Fruit fly (Drosophila melanogaster) whole organism, embryonic: ENCODE measurements around the gene CG33262.
A peak's percentile ranks its signal among the peaks of the same experiment; 100 is the strongest.

Experiments used
- Atf3 ChIP-seq: fragments of 200-800 bp; sonication (Bioruptor generic); optimal IDR thresholded peaks from 3 replicates; lab custom pipeline; 2016; ENCODE audit warnings: missing biosample characterization, missing genetic modification characterization
- Awh ChIP-seq: fragments of 200-800 bp; sonication (Bioruptor generic); IDR thresholded peaks from 2 replicates; pipeline ENCODE4, ENCODE4 v1.3.6; 2022; ENCODE audit warnings: missing biosample characterization, missing genetic modification characterization
- Bteb2 ChIP-seq: fragments of 200-800 bp; sonication (Bioruptor generic); optimal IDR thresholded peaks from 2 replicates; lab custom pipeline; 2016; ENCODE audit warnings: missing biosample characterization, missing genetic modification characterization
- CG10979 ChIP-seq: fragments of 200-800 bp; sonication (Bioruptor generic); optimal IDR thresholded peaks from 2 replicates; lab custom pipeline; 2018; ENCODE audit warnings: missing biosample characterization, mild to moderate bottlenecking, missing genetic modification characterization, moderate library complexity
- CG13894 ChIP-seq: fragments of 200-800 bp; sonication (Bioruptor generic); optimal IDR thresholded peaks from 3 replicates; lab custom pipeline; 2018; ENCODE audit warnings: missing biosample characterization, mild to moderate bottlenecking, missing genetic modification characterization, moderate library complexity
- CG16815 ChIP-seq: fragments of 200-800 bp; sonication (Bioruptor generic); optimal IDR thresholded peaks from 3 replicates; lab custom pipeline; 2017; ENCODE audit warnings: missing biosample characterization, mild to moderate bottlenecking, missing genetic modification characterization
- CG17328 ChIP-seq: fragments of 200-800 bp; sonication (Bioruptor generic); IDR thresholded peaks from 2 replicates; pipeline ENCODE4 v1.3.6; 2022; ENCODE audit warnings: missing biosample characterization, missing genetic modification characterization
- CG17829 ChIP-seq: fragments of 200-800 bp; optimal IDR thresholded peaks from 2 replicates; lab custom pipeline; 2019; ENCODE audit warnings: missing biosample characterization, mild to moderate bottlenecking, missing genetic modification characterization, moderate library complexity
- CG2199 ChIP-seq: fragments of 200-800 bp; sonication (Bioruptor generic); IDR thresholded peaks from 3 replicates; pipeline ENCODE4 v1.3.6; 2022; ENCODE audit warnings: missing biosample characterization, missing genetic modification characterization
- CG33213 ChIP-seq: fragments of 200-800 bp; sonication (Bioruptor generic); optimal IDR thresholded peaks from 3 replicates; lab custom pipeline; 2016; ENCODE audit warnings: missing biosample characterization, missing genetic modification characterization
- CG3838 ChIP-seq: fragments of 200-800 bp; sonication (Bioruptor generic); optimal IDR thresholded peaks from 3 replicates; lab custom pipeline; 2016; ENCODE audit warnings: missing biosample characterization, missing genetic modification characterization
- CG4424 ChIP-seq: fragments of 200-800 bp; sonication (Bioruptor generic); optimal IDR thresholded peaks from 3 replicates; lab custom pipeline; 2016; ENCODE audit warnings: missing biosample characterization, missing genetic modification characterization
- CG5245 ChIP-seq: fragments of 200-800 bp; sonication (Bioruptor generic); optimal IDR thresholded peaks from 3 replicates; lab custom pipeline; 2016; ENCODE audit warnings: missing biosample characterization, missing genetic modification characterization
- CG6791 ChIP-seq: fragments of 200-800 bp; sonication (Bioruptor generic); IDR thresholded peaks from 3 replicates; pipeline ENCODE4 v1.3.6; 2022; ENCODE audit warnings: missing biosample characterization, missing genetic modification characterization; ENCODE audit not compliant: partially characterized antibody
- CG7745 ChIP-seq: fragments of 200-800 bp; sonication (Bioruptor generic); optimal IDR thresholded peaks from 2 replicates; lab custom pipeline; 2018; ENCODE audit warnings: missing biosample characterization, mild to moderate bottlenecking, missing genetic modification characterization, moderate library complexity
- CkIIα-i1 ChIP-seq: fragments of 200-800 bp; sonication (Bioruptor generic); IDR thresholded peaks from 2 replicates; pipeline ENCODE4 v1.3.6; 2022; ENCODE audit warnings: missing biosample characterization, missing genetic modification characterization
- D ChIP-seq, 2 experiments: fragments of 200-800 bp in 1 of 2; fragments of >200 bp in 1 of 2; sonication (Bioruptor generic) in 1 of 2; optimal IDR thresholded peaks; 2 replicates in 1 of 2; 3 replicates in 1 of 2; lab custom pipeline; 2017; ENCODE audit warnings: mild to moderate bottlenecking in 1 of 2, missing biosample characterization in 1 of 2, missing genetic modification characterization in 1 of 2, missing genetic modification reagents in 1 of 2
- Deaf1 ChIP-seq: fragments of 200-800 bp; optimal IDR thresholded peaks from 3 replicates; lab custom pipeline; 2019; ENCODE audit warnings: missing biosample characterization, mild to moderate bottlenecking, missing genetic modification characterization, moderate library complexity
- Dek ChIP-seq: fragments of 200-800 bp; sonication (Bioruptor generic); optimal IDR thresholded peaks from 3 replicates; lab custom pipeline; 2019; ENCODE audit warnings: missing biosample characterization, mild to moderate bottlenecking, missing genetic modification characterization, moderate library complexity
- Gsc ChIP-seq: fragments of 200-800 bp; sonication (Bioruptor generic); IDR thresholded peaks from 2 replicates; pipeline ENCODE4 v1.3.6; 2022; ENCODE audit warnings: missing biosample characterization, missing genetic modification characterization
- Hr51 ChIP-seq, 2 experiments: fragments of 200-800 bp; sonication (Bioruptor generic); optimal IDR thresholded peaks; 2 replicates in 1 of 2; 3 replicates in 1 of 2; lab custom pipeline; 2016 to 2018; ENCODE audit warnings: missing biosample characterization in 2 of 2, missing genetic modification characterization in 2 of 2, mild to moderate bottlenecking in 1 of 2, moderate library complexity in 1 of 2
- Kr ChIP-seq: fragments of 200-800 bp; sonication (Bioruptor generic); optimal IDR thresholded peaks from 2 replicates; lab custom pipeline; 2017; ENCODE audit warnings: missing biosample characterization, mild to moderate bottlenecking, missing genetic modification characterization
- Med ChIP-seq: fragments of 200-800 bp; sonication (Bioruptor generic); peaks from one replicate; lab custom pipeline; 2016; ENCODE audit warnings: missing biosample characterization, missing genetic modification characterization, mild to moderate bottlenecking, inconsistent platforms, moderate library complexity
- Oaz ChIP-seq: fragments of 200-800 bp; sonication (Bioruptor generic); IDR thresholded peaks from 2 replicates; pipeline ENCODE4 v1.3.6; 2022; ENCODE audit warnings: missing biosample characterization, missing genetic modification characterization
- Stat92E ChIP-seq, 3 experiments: fragments of >200 bp in 2 of 3; fragments of 200-800 bp in 1 of 3; sonication (Bioruptor generic) in 1 of 3; optimal IDR thresholded peaks; 2 replicates each; lab custom pipeline; 2017 to 2019; ENCODE audit warnings: missing biosample characterization in 3 of 3, missing genetic modification characterization in 3 of 3, mild to moderate bottlenecking in 1 of 3, moderate library complexity in 1 of 3
- cad ChIP-seq: fragments of >200 bp; optimal IDR thresholded peaks from 2 replicates; lab custom pipeline; 2017; ENCODE audit warnings: missing biosample characterization, missing genetic modification characterization
- caup ChIP-seq: fragments of 200-800 bp; sonication (Bioruptor generic); optimal IDR thresholded peaks from 3 replicates; lab custom pipeline; 2017; ENCODE audit warnings: missing biosample characterization, mild to moderate bottlenecking, missing genetic modification characterization, moderate library complexity; ENCODE audit not compliant: severe bottlenecking
- chinmo ChIP-seq: fragments of 200-800 bp; sonication (Bioruptor generic); IDR thresholded peaks from 4 replicates; pipeline ENCODE4 v1.3.6; 2022; ENCODE audit warnings: missing biosample characterization, missing genetic modification characterization; ENCODE audit not compliant: partially characterized antibody
- dmrt11E ChIP-seq: fragments of 200-800 bp; sonication (Bioruptor generic); optimal IDR thresholded peaks from 3 replicates; lab custom pipeline; 2018; ENCODE audit warnings: missing biosample characterization, mild to moderate bottlenecking, missing genetic modification characterization, moderate library complexity
- eve ChIP-seq, 2 experiments: fragments of >200 bp; optimal IDR thresholded peaks; 2 replicates each; lab custom pipeline; 2017; ENCODE audit warnings: missing biosample characterization in 2 of 2, missing genetic modification characterization in 2 of 2
- grau ChIP-seq: fragments of 200-800 bp; optimal IDR thresholded peaks from 3 replicates; lab custom pipeline; 2019; ENCODE audit warnings: missing biosample characterization, mild to moderate bottlenecking, missing genetic modification characterization, moderate library complexity
- grn ChIP-seq: fragments of 200-800 bp; sonication (Bioruptor generic); optimal IDR thresholded peaks from 3 replicates; lab custom pipeline; 2017; ENCODE audit warnings: missing biosample characterization, missing genetic modification characterization
- gsb-n ChIP-seq: fragments of 200-800 bp; sonication (Bioruptor generic); optimal IDR thresholded peaks from 3 replicates; lab custom pipeline; 2018; ENCODE audit warnings: missing biosample characterization, mild to moderate bottlenecking, missing genetic modification characterization
- ken ChIP-seq: fragments of 200-800 bp; sonication (Bioruptor generic); IDR thresholded peaks from 3 replicates; pipeline ENCODE4 v1.3.6; 2022; ENCODE audit warnings: missing biosample characterization, missing genetic modification characterization
- kni ChIP-seq: fragments of 200-800 bp; sonication (Bioruptor generic); optimal IDR thresholded peaks from 3 replicates; lab custom pipeline; 2017; ENCODE audit warnings: mild to moderate bottlenecking, missing biosample characterization, missing genetic modification reagents, missing genetic modification characterization
- nau ChIP-seq: fragments of 200-800 bp; sonication (Bioruptor generic); optimal IDR thresholded peaks from 3 replicates; lab custom pipeline; 2017; ENCODE audit warnings: missing biosample characterization, mild to moderate bottlenecking, missing genetic modification characterization, missing genetic modification reagents
- oc ChIP-seq: fragments of 200-800 bp; sonication (Bioruptor generic); optimal IDR thresholded peaks from 2 replicates; lab custom pipeline; 2018; ENCODE audit warnings: missing biosample characterization, mild to moderate bottlenecking, missing genetic modification characterization, moderate library complexity
- odd ChIP-seq: fragments of 200-800 bp; sonication (Bioruptor generic); optimal IDR thresholded peaks from 2 replicates; lab custom pipeline; 2017; ENCODE audit warnings: missing biosample characterization, mild to moderate bottlenecking, missing genetic modification characterization
- prd ChIP-seq, 3 experiments: fragments of >200 bp in 2 of 3; fragments of 200-800 bp in 1 of 3; sonication (Bioruptor generic) in 1 of 3; optimal IDR thresholded peaks in 2 of 3; IDR thresholded peaks in 1 of 3; 2 replicates in 2 of 3; 3 replicates in 1 of 3; pipeline versions ENCODE4 v1.3.6 to Lab custom; 2017 to 2022; ENCODE audit warnings: missing biosample characterization in 1 of 3, missing genetic modification characterization in 1 of 3
- pros ChIP-seq: fragments of 200-800 bp; sonication (Bioruptor generic); optimal IDR thresholded peaks from 3 replicates; lab custom pipeline; 2019; ENCODE audit warnings: missing biosample characterization, mild to moderate bottlenecking, missing genetic modification characterization, moderate library complexity
- sens ChIP-seq: fragments of 200-800 bp; sonication (Bioruptor generic); peaks from one replicate; lab custom pipeline; 2016; ENCODE audit warnings: missing biosample characterization, missing genetic modification characterization
- slou ChIP-seq: fragments of 200-800 bp; sonication (Bioruptor generic); optimal IDR thresholded peaks from 3 replicates; lab custom pipeline; 2016; ENCODE audit warnings: missing biosample characterization, missing genetic modification characterization
- sr ChIP-seq: fragments of 200-800 bp; sonication (Bioruptor generic); IDR thresholded peaks from 3 replicates; pipeline ENCODE4 v1.3.6; 2022; ENCODE audit warnings: missing biosample characterization, missing genetic modification characterization
- twi ChIP-seq: fragments of 200-800 bp; optimal IDR thresholded peaks from 2 replicates; lab custom pipeline; 2019; ENCODE audit warnings: missing biosample characterization, mild to moderate bottlenecking, missing genetic modification characterization, moderate library complexity
- vfl ChIP-seq: fragments of 200-800 bp; sonication (Bioruptor generic); optimal IDR thresholded peaks from 2 replicates; lab custom pipeline; 2016; ENCODE audit warnings: missing biosample characterization, missing genetic modification characterization
- vvl ChIP-seq: fragments of 200-800 bp; sonication (Bioruptor generic); IDR thresholded peaks from 2 replicates; pipeline ENCODE4 v1.3.6; 2022; ENCODE audit warnings: missing biosample characterization, missing genetic modification characterization
- zen ChIP-seq: fragments of 200-800 bp; sonication (Bioruptor generic); optimal IDR thresholded peaks from 3 replicates; lab custom pipeline; 2018; ENCODE audit warnings: missing biosample characterization, mild to moderate bottlenecking, missing genetic modification characterization, moderate library complexity

CG33262 gene

DNA sequence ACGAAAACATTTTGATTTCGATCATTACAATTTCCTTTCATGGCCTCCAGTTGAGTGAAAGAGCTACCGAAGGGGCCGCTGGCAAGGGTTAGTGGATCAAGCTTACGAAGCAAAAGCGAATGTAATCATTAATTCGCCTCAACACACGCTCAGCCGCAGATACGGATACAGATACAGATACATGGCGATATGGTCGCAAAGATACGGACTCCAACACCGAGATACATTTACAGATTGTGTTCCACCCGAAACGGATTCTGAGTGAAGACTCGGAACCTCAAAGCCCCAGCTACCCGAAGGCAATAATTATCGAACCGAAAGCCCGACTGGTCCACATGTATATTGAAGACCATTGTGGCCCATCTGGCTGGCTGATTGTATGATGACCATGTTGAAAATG, 17.1 kb upstream of the CG33262 start:
- TF ChIP-seq CG5245 (no peak), CG13894 (tag; lab: Kevin White, UChicago) (peak; percentile 25), CG33213 (GFP tag; lab: Kevin White, UChicago) (no peak), Hr51 (GFP tag; optimal IDR thresholded peaks at IDR 0.05; lab: Kevin White, UChicago) (no peak), slou (GFP tag; lab: Kevin White, UChicago) (no peak), CG10979 (no peak), Deaf1 (peak; percentile 30), CG2199 (no peak), grau (tag; lab: Kevin White, UChicago) (no peak), Awh (GFP tag; lab: Robert Waterston, UW) (peak; percentile 34; the same call in 1 of the 2 replicates), Atf3 (GFP tag; lab: Kevin White, UChicago) (no peak), grn (GFP tag; lab: Kevin White, UChicago) (peak; percentile 64)

dm6 chr3L:13120146-13120545, 15.9 kb upstream of the CG33262 start:
- TF ChIP-seq CG3838 (GFP tag; lab: Kevin White, UChicago) (no peak), pros (GFP tag; lab: Kevin White, UChicago) (peak; percentile 35), CG17829 (tag; lab: Kevin White, UChicago) (peak; percentile 6), zen (tag; lab: Kevin White, UChicago) (peak; percentile 97), vvl (GFP tag; lab: Robert Waterston, UW) (no peak), nau (GFP tag; lab: Kevin White, UChicago) (no peak), CG4424 (no peak), CG6791 (GFP tag; lab: Robert Waterston, UW) (0 out of 3 replicates have a peak, but pooled peaks have one; percentile 41), sens (GFP tag; lab: Kevin White, UChicago) (peak; percentile 56), eve (GFP tag; optimal IDR thresholded peaks at IDR 0.05; lab: Kevin White, UChicago) (peak in 1 of 2 experiments; percentile 28), D (optimal IDR thresholded peaks at IDR 0.05; lab: Kevin White, UChicago) (peak; percentile 99), D (GFP tag; optimal IDR thresholded peaks at IDR 0.05; lab: Kevin White, UChicago) (peak; percentile 57), Bteb2 (no peak), oc (tag; lab: Kevin White, UChicago) (peak; percentile 0), twi (tag; lab: Kevin White, UChicago) (peak; percentile 82), ken (no peak), caup (GFP tag; lab: Kevin White, UChicago) (no peak), dmrt11E (tag; lab: Kevin White, UChicago) (no peak), kni (peak; percentile 61), Gsc (GFP tag; lab: Robert Waterston, UW) (no peak), CG16815 (GFP tag; lab: Kevin White, UChicago) (no peak), CG7745 (tag; lab: Kevin White, UChicago) (peak; percentile 13), Kr (GFP tag; lab: Kevin White, UChicago) (no peak), CG17328 (no peak), chinmo (GFP tag; lab: Robert Waterston, UW) (no peak), Stat92E (GFP tag; optimal IDR thresholded peaks at IDR 0.05; lab: Kevin White, UChicago) (peak in 1 of 3 experiments; percentile 38), CkIIα-i1 (GFP tag; lab: Robert Waterston, UW) (no peak), sr (no peak), Dek (tag; lab: Kevin White, UChicago) (no peak), Oaz (GFP tag; lab: Robert Waterston, UW) (no peak), cad (GFP tag; lab: Kevin White, UChicago) (peak; percentile 56), odd (GFP tag; lab: Kevin White, UChicago) (no peak), Med (GFP tag; lab: Kevin White, UChicago) (peak; percentile 3), prd (optimal IDR thresholded peaks at IDR 0.05; lab: Kevin White, UChicago) (no peak), prd (GFP tag; IDR thresholded peaks at IDR 0.05; lab: Robert Waterston, UW) (peak; percentile 44; the same call in 1 of the 3 replicates), vfl (GFP tag; lab: Kevin White, UChicago) (no peak), gsb-n (peak; percentile 65)
